Worm (Caenorhabditis elegans) whole organism, mixed stage, embryonic: ENCODE data around the gene C16C8.11.

Experiments used
- lin-13 ChIP-seq: fragments of 150-350 bp; optimal IDR thresholded peaks from 2 replicates; lab custom pipeline; 2014; ENCODE audit warnings: missing biosample characterization, missing genetic modification characterization
- nhr-12 ChIP-seq: fragments of 150-350 bp; optimal IDR thresholded peaks from 2 replicates; lab custom pipeline; 2014; ENCODE audit warnings: missing biosample characterization, missing genetic modification characterization
- nhr-237 ChIP-seq: fragments of 150-350 bp; optimal IDR thresholded peaks from 2 replicates; lab custom pipeline; 2014; ENCODE audit warnings: missing biosample characterization, missing genetic modification characterization
- pha-4 ChIP-seq: fragments of 150-350 bp; optimal IDR thresholded peaks from 2 replicates; lab custom pipeline; 2018; ENCODE audit warnings: missing biosample characterization, missing genetic modification reagents, missing genetic modification characterization
- snpc-4 ChIP-seq: fragments of 150-350 bp; optimal IDR thresholded peaks from 2 replicates; lab custom pipeline; 2014; ENCODE audit warnings: missing biosample characterization, missing genetic modification characterization
- unc-120 ChIP-seq: sonication (generic microtip); optimal IDR thresholded peaks from 2 replicates; lab custom pipeline; 2017; ENCODE audit warnings: missing genetic modification characterization, missing compliant biosample characterization; ENCODE audit not compliant: poor library complexity, severe bottlenecking
- unc-62 ChIP-seq: fragments of 150-350 bp; optimal IDR thresholded peaks from 2 replicates; lab custom pipeline; 2014; ENCODE audit warnings: missing biosample characterization, missing genetic modification reagents, missing genetic modification characterization

DNA sequence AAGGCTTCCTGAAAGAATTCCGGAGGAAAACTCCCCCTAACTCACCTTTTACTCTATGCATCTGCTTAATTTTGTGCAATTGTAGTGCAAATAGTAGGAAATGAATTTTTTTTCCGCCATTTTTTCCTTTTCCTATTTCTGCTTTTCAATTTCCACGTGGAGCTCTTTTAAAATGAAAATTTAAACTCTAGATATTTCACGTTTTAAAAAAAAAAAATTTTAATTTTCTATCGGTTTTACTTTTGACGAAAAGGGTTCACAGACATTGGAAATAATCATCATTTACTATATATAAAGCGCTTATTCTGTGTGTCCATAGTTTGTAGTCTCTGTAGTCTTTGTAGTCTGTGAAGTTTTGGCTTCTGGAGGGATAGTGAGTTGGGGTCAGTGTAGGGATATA is 28.1 kb downstream of the C16C8.11 start, which contains the start of gene Y49F6B.8:
- TF ChIP-seq snpc-4 (tag; lab: Kevin White, UChicago) = no peak
- no peak for TF ChIP-seq lin-13
- no peak for TF ChIP-seq unc-62 (GFP tag; lab: Kevin White, UChicago)
- TF ChIP-seq nhr-12 (tag; lab: Kevin White, UChicago) = no peak
- TF ChIP-seq unc-120 (tag; lab: Kevin White, UChicago) = no peak
- no peak for TF ChIP-seq nhr-237
- TF ChIP-seq pha-4 (tag; lab: Kevin White, UChicago) = no peak
